Fruit fly (Drosophila melanogaster) whole organism, embryonic: Measurements from ENCODE around the gene osk.

Experiments used
- Asciz ChIP-seq: fragments of 200-800 bp; sonication (Bioruptor generic); optimal IDR thresholded peaks from 2 replicates; lab custom pipeline; 2017; ENCODE audit warnings: missing biosample characterization, mild to moderate bottlenecking, missing genetic modification characterization, missing genetic modification reagents
- B-H2 ChIP-seq: fragments of 200-800 bp; sonication (Bioruptor generic); optimal IDR thresholded peaks from 2 replicates; lab custom pipeline; 2018; ENCODE audit warnings: missing biosample characterization, mild to moderate bottlenecking, missing genetic modification characterization
- C15 ChIP-seq: fragments of 200-800 bp; sonication (Bioruptor generic); IDR thresholded peaks from 3 replicates; pipeline ENCODE4 v1.3.6; 2022; ENCODE audit warnings: missing biosample characterization, missing genetic modification characterization
- CG10274 ChIP-seq: fragments of 200-800 bp; sonication (Bioruptor generic); optimal IDR thresholded peaks from 3 replicates; lab custom pipeline; 2017; ENCODE audit warnings: missing biosample characterization, mild to moderate bottlenecking, missing genetic modification characterization
- CG11093 ChIP-seq: fragments of 200-800 bp; sonication (Bioruptor generic); IDR thresholded peaks from 3 replicates; pipeline ENCODE4 v1.3.6; 2022; ENCODE audit warnings: missing biosample characterization, missing genetic modification characterization
- CG11695 ChIP-seq: fragments of 200-800 bp; sonication (Bioruptor generic); IDR thresholded peaks from 3 replicates; pipeline ENCODE4 v1.3.6; 2022; ENCODE audit warnings: missing biosample characterization, missing genetic modification characterization
- CG13296 ChIP-seq: fragments of 200-800 bp; sonication (Bioruptor generic); optimal IDR thresholded peaks from 3 replicates; lab custom pipeline; 2018; ENCODE audit warnings: missing biosample characterization, mild to moderate bottlenecking, missing genetic modification characterization
- CG14050 ChIP-seq: fragments of 200-800 bp; sonication (Bioruptor generic); IDR thresholded peaks from 3 replicates; pipeline ENCODE4 v1.3.6; 2022; ENCODE audit warnings: missing biosample characterization, missing genetic modification characterization
- CG1647 ChIP-seq: fragments of 200-800 bp; sonication (Bioruptor generic); optimal IDR thresholded peaks from 3 replicates; lab custom pipeline; 2016; ENCODE audit warnings: missing biosample characterization, missing genetic modification characterization
- CG17328 ChIP-seq: fragments of 200-800 bp; sonication (Bioruptor generic); IDR thresholded peaks from 2 replicates; pipeline ENCODE4 v1.3.6; 2022; ENCODE audit warnings: missing biosample characterization, missing genetic modification characterization
- CG17385 ChIP-seq: fragments of 200-800 bp; sonication (Bioruptor generic); optimal IDR thresholded peaks from 3 replicates; lab custom pipeline; 2018; ENCODE audit warnings: missing biosample characterization, mild to moderate bottlenecking, missing genetic modification characterization
- CG17612 ChIP-seq: fragments of 200-800 bp; sonication (Bioruptor generic); IDR thresholded peaks from 2 replicates; pipeline ENCODE4 v1.3.6; 2022; ENCODE audit warnings: missing biosample characterization, missing genetic modification characterization
- CG17912 ChIP-seq: fragments of 200-800 bp; sonication (Bioruptor generic); optimal IDR thresholded peaks from 2 replicates; lab custom pipeline; 2018; ENCODE audit warnings: missing biosample characterization, mild to moderate bottlenecking, missing genetic modification characterization
- CG1832 ChIP-seq: fragments of 200-800 bp; sonication (Bioruptor generic); optimal IDR thresholded peaks from 2 replicates; lab custom pipeline; 2017; ENCODE audit warnings: missing biosample characterization, mild to moderate bottlenecking, missing genetic modification characterization, inconsistent platforms
- CG2120 ChIP-seq: fragments of 200-800 bp; sonication (Bioruptor generic); optimal IDR thresholded peaks from 3 replicates; lab custom pipeline; 2016; ENCODE audit warnings: missing biosample characterization, missing genetic modification characterization
- CG2202 ChIP-seq: fragments of 200-800 bp; sonication (Bioruptor generic); optimal IDR thresholded peaks from 2 replicates; lab custom pipeline; 2018; ENCODE audit warnings: missing biosample characterization, mild to moderate bottlenecking, missing genetic modification characterization
- CG31224 ChIP-seq: fragments of 200-800 bp; sonication (Bioruptor generic); IDR thresholded peaks from 2 replicates; pipeline ENCODE4 v1.3.6; 2022; ENCODE audit warnings: missing biosample characterization, missing genetic modification characterization
- CG31441 ChIP-seq: fragments of 200-800 bp; sonication (Bioruptor generic); IDR thresholded peaks from 2 replicates; pipeline ENCODE4 v1.3.6; 2022; ENCODE audit warnings: missing biosample characterization, missing genetic modification characterization
- CG3163 ChIP-seq: fragments of 200-800 bp; sonication (Bioruptor generic); optimal IDR thresholded peaks from 3 replicates; lab custom pipeline; 2016; ENCODE audit warnings: missing biosample characterization, missing genetic modification characterization
- CG3847 ChIP-seq: fragments of 200-800 bp; sonication (Bioruptor generic); IDR thresholded peaks from 2 replicates; pipeline ENCODE4 v1.3.6; 2022; ENCODE audit warnings: missing biosample characterization, missing genetic modification characterization
- CG3995 ChIP-seq: fragments of 200-800 bp; sonication (Bioruptor generic); optimal IDR thresholded peaks from 3 replicates; lab custom pipeline; 2016; ENCODE audit warnings: missing biosample characterization, missing genetic modification characterization
- CG4360 ChIP-seq: fragments of 200-800 bp; sonication (Bioruptor generic); IDR thresholded peaks from 2 replicates; pipeline ENCODE4 v1.3.6; 2022; ENCODE audit warnings: missing biosample characterization, missing genetic modification characterization
- CG8281 ChIP-seq: fragments of 200-800 bp; sonication (Bioruptor generic); optimal IDR thresholded peaks from 2 replicates; lab custom pipeline; 2018; ENCODE audit warnings: missing biosample characterization, mild to moderate bottlenecking, missing genetic modification characterization, moderate library complexity
- CG8944 ChIP-seq: fragments of 200-800 bp; sonication (Bioruptor generic); optimal IDR thresholded peaks from 3 replicates; lab custom pipeline; 2016; ENCODE audit warnings: missing biosample characterization, missing genetic modification characterization
- CoRest ChIP-seq: fragments of 200-800 bp; sonication (Bioruptor generic); optimal IDR thresholded peaks from 3 replicates; lab custom pipeline; 2018; ENCODE audit warnings: missing biosample characterization, mild to moderate bottlenecking, missing genetic modification characterization, moderate library complexity
- Dfd ChIP-seq, 2 experiments: fragments of >200 bp; optimal IDR thresholded peaks; 2 replicates each; lab custom pipeline; 2017; ENCODE audit warnings: missing biosample characterization in 2 of 2, missing genetic modification characterization in 2 of 2
- Dip3 ChIP-seq: fragments of 200-800 bp; sonication (Bioruptor generic); optimal IDR thresholded peaks from 3 replicates; lab custom pipeline; 2016; ENCODE audit warnings: missing biosample characterization, missing genetic modification characterization
- H2.0 ChIP-seq: fragments of 200-800 bp; sonication (Bioruptor generic); IDR thresholded peaks from 2 replicates; pipeline ENCODE4 v1.3.6; 2022; ENCODE audit warnings: missing biosample characterization, missing genetic modification characterization
- HLH54F ChIP-seq: fragments of 200-800 bp; sonication (Bioruptor generic); optimal IDR thresholded peaks from 3 replicates; lab custom pipeline; 2016; ENCODE audit warnings: missing biosample characterization, missing genetic modification characterization
- Hand ChIP-seq: fragments of 200-800 bp; sonication (Bioruptor generic); optimal IDR thresholded peaks from 2 replicates; lab custom pipeline; 2017; ENCODE audit warnings: mild to moderate bottlenecking, missing biosample characterization, missing genetic modification reagents, missing genetic modification characterization
- MBD-R2 ChIP-seq: fragments of 200-800 bp; sonication (Bioruptor generic); IDR thresholded peaks from 2 replicates; pipeline ENCODE4 v1.3.6; 2022; ENCODE audit warnings: missing biosample characterization, missing genetic modification characterization
- MTF-1 ChIP-seq: fragments of 200-800 bp; sonication (Bioruptor generic); optimal IDR thresholded peaks from 2 replicates; lab custom pipeline; 2018; ENCODE audit warnings: missing biosample characterization, mild to moderate bottlenecking, missing genetic modification characterization, borderline replicate concordance
- Max ChIP-seq: fragments of 200-800 bp; sonication (Bioruptor generic); optimal IDR thresholded peaks from 2 replicates; lab custom pipeline; 2016; ENCODE audit warnings: missing biosample characterization, mild to moderate bottlenecking, missing genetic modification characterization
- Rx ChIP-seq: fragments of 200-800 bp; sonication (Bioruptor generic); IDR thresholded peaks from 2 replicates; pipeline ENCODE4 v1.3.6; 2022; ENCODE audit warnings: missing biosample characterization, missing genetic modification characterization
- Stat92E ChIP-seq, 3 experiments: fragments of >200 bp in 2 of 3; fragments of 200-800 bp in 1 of 3; sonication (Bioruptor generic) in 1 of 3; optimal IDR thresholded peaks; 2 replicates each; lab custom pipeline; 2017 to 2019; ENCODE audit warnings: missing biosample characterization in 3 of 3, missing genetic modification characterization in 3 of 3, mild to moderate bottlenecking in 1 of 3, moderate library complexity in 1 of 3
- al ChIP-seq: fragments of 200-800 bp; sonication (Bioruptor generic); IDR thresholded peaks from 2 replicates; pipeline ENCODE4 v1.3.6; 2022; ENCODE audit warnings: missing biosample characterization, missing genetic modification characterization
- ato ChIP-seq: fragments of 200-800 bp; sonication (Bioruptor generic); IDR thresholded peaks from 2 replicates; pipeline ENCODE4 v1.3.6; 2022; ENCODE audit warnings: missing biosample characterization, missing genetic modification characterization; ENCODE audit not compliant: partially characterized antibody
- dati ChIP-seq: fragments of 200-800 bp; sonication (Bioruptor generic); IDR thresholded peaks from 2 replicates; pipeline ENCODE4 v1.3.6; 2022; ENCODE audit warnings: missing biosample characterization, missing genetic modification characterization
- dm ChIP-seq: fragments of 200-800 bp; sonication (Bioruptor generic); optimal IDR thresholded peaks from 3 replicates; lab custom pipeline; 2016; ENCODE audit warnings: missing biosample characterization, missing genetic modification characterization
- eyg ChIP-seq: fragments of 200-800 bp; sonication (Bioruptor generic); optimal IDR thresholded peaks from 3 replicates; lab custom pipeline; 2016; ENCODE audit warnings: missing biosample characterization, missing genetic modification characterization
- jumu ChIP-seq: fragments of 200-800 bp; sonication (Bioruptor generic); optimal IDR thresholded peaks from 3 replicates; lab custom pipeline; 2016; ENCODE audit warnings: missing biosample characterization, missing genetic modification characterization
- ken ChIP-seq: fragments of 200-800 bp; sonication (Bioruptor generic); IDR thresholded peaks from 3 replicates; pipeline ENCODE4 v1.3.6; 2022; ENCODE audit warnings: missing biosample characterization, missing genetic modification characterization
- nerfin-1 ChIP-seq: fragments of 200-800 bp; sonication (Bioruptor generic); optimal IDR thresholded peaks from 3 replicates; lab custom pipeline; 2019; ENCODE audit warnings: missing biosample characterization, mild to moderate bottlenecking, missing genetic modification characterization, moderate library complexity
- nmo ChIP-seq: fragments of 200-800 bp; sonication (Bioruptor generic); optimal IDR thresholded peaks from 2 replicates; lab custom pipeline; 2018; ENCODE audit warnings: missing biosample characterization, mild to moderate bottlenecking, missing genetic modification characterization, moderate library complexity
- nom ChIP-seq: fragments of 200-800 bp; sonication (Bioruptor generic); optimal IDR thresholded peaks from 2 replicates; lab custom pipeline; 2017; ENCODE audit warnings: missing biosample characterization, missing genetic modification characterization, mild to moderate bottlenecking, moderate library complexity, missing genetic modification reagents
- org-1 ChIP-seq: fragments of 200-800 bp; sonication (Bioruptor generic); optimal IDR thresholded peaks from 2 replicates; lab custom pipeline; 2017; ENCODE audit warnings: missing biosample characterization, missing genetic modification characterization
- ranshi ChIP-seq: fragments of 200-800 bp; sonication (Bioruptor generic); IDR thresholded peaks from 2 replicates; pipeline ENCODE4 v1.3.6; 2022; ENCODE audit warnings: missing biosample characterization, missing genetic modification characterization
- rib ChIP-seq: fragments of 200-800 bp; sonication (Bioruptor generic); IDR thresholded peaks from 2 replicates; pipeline ENCODE4 v1.3.6; 2022; ENCODE audit warnings: missing biosample characterization, missing genetic modification characterization
- tgo ChIP-seq: fragments of 200-800 bp; sonication (Bioruptor generic); IDR thresholded peaks from 3 replicates; pipeline ENCODE4 v1.3.6; 2022; ENCODE audit warnings: missing biosample characterization, missing genetic modification characterization
- tup ChIP-seq: fragments of 200-800 bp; sonication (Bioruptor generic); optimal IDR thresholded peaks from 2 replicates; lab custom pipeline; 2016; ENCODE audit warnings: missing biosample characterization, mild to moderate bottlenecking, missing genetic modification characterization, moderate library complexity
- tx ChIP-seq: fragments of 200-800 bp; sonication (Bioruptor generic); optimal IDR thresholded peaks from 2 replicates; lab custom pipeline; 2016; ENCODE audit warnings: missing biosample characterization, missing genetic modification characterization

osk gene

DNA sequence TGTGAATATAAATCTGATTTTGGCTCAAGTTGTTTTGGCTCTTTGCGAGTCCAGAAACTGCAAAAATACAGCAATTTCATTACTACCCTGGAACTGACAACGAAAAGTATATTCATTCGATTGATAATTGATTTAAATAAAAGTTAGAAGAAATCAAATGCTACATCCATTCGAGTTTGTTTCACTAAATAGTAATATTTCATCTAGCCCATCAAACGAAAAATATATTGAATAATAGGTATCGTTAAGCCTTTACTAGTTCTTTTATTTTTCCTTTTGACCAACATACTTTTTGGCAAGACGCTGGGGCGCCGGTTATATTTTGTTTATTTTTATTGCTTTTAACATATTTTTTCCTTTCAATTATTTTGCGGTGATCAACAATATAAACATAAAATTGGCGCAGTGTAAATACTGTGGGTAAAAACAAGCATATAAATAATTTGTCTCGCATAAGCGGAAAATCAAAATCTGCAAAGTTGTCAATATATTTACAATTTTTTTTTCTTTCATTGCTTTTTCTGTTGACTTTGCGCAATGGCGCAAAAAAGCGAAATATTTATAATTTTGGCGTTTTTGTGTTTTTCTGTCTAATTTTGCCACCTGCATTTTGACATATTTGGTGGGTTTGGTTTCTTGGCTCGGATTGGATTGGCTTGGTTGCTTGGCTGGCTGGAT, 41.8 kb upstream of the osk start (continued):
- TF ChIP-seq al (GFP tag; lab: Robert Waterston, UW) (no peak), C15 (GFP tag; lab: Robert Waterston, UW) (no peak), HLH54F (GFP tag; lab: Kevin White, UChicago) (no peak), CG3995 (no peak), org-1 (GFP tag; lab: Kevin White, UChicago) (no peak), Stat92E (GFP tag; optimal IDR thresholded peaks at IDR 0.05; lab: Kevin White, UChicago) (no peak), CG31224 (no peak), CG3847 (no peak), Dip3 (GFP tag; lab: Kevin White, UChicago) (peak; percentile 32), dati (GFP tag; lab: Robert Waterston, UW) (no peak), CG13296 (GFP tag; lab: Kevin White, UChicago) (no peak), CG17612 (GFP tag; lab: Robert Waterston, UW) (no peak), CG3163 (GFP tag; lab: Kevin White, UChicago) (no peak), tgo (GFP tag; lab: Robert Waterston, UW) (peak; percentile 27; the same call in 1 of the 3 replicates), MTF-1 (GFP tag; lab: Kevin White, UChicago) (no peak), CG8281 (tag; lab: Kevin White, UChicago) (no peak), CG4360 (GFP tag; lab: Robert Waterston, UW) (no peak), Rx (GFP tag; lab: Robert Waterston, UW) (no peak), CG1647 (GFP tag; lab: Kevin White, UChicago) (no peak), CG2120 (GFP tag; lab: Kevin White, UChicago) (peak; percentile 57), ato (no peak), Max (GFP tag; lab: Kevin White, UChicago) (no peak), rib (GFP tag; lab: Robert Waterston, UW) (no peak), CG8944 (GFP tag; lab: Kevin White, UChicago) (no peak), Hand (no peak), dm (GFP tag; lab: Kevin White, UChicago) (no peak), CG14050 (0 out of 3 replicates have a peak, but pooled peaks have one; percentile 11), Asciz (GFP tag; lab: Kevin White, UChicago) (no peak), tx (GFP tag; lab: Kevin White, UChicago) (peak; percentile 20), H2.0 (GFP tag; lab: Robert Waterston, UW) (no peak), nom (GFP tag; lab: Kevin White, UChicago) (no peak), ken (no peak), jumu (GFP tag; lab: Kevin White, UChicago) (no peak), CG11695 (0 out of 3 replicates have a peak, but pooled peaks have one; percentile 27), CG31441 (GFP tag; lab: Robert Waterston, UW) (peak; percentile 12; the same call in 1 of the 2 replicates), ranshi (0 out of 2 replicates have a peak, but pooled peaks have one; percentile 21), CG1832 (GFP tag; lab: Kevin White, UChicago) (no peak), CG11093 (GFP tag; lab: Robert Waterston, UW) (no peak), CG17912 (no peak), MBD-R2 (GFP tag; lab: Robert Waterston, UW) (no peak; the same call in 1 of the 2 replicates), tup (GFP tag; lab: Kevin White, UChicago) (no peak), CG17385 (GFP tag; lab: Kevin White, UChicago) (peak; percentile 8), CoRest (tag; lab: Kevin White, UChicago) (peak; percentile 12), nerfin-1 (tag; lab: Kevin White, UChicago) (no peak), CG17328 (GFP tag; lab: Robert Waterston, UW) (0 out of 2 replicates have a peak, but pooled peaks have one; percentile 5), CG2202 (tag; lab: Kevin White, UChicago) (no peak), eyg (no peak), B-H2 (GFP tag; lab: Kevin White, UChicago) (no peak), nmo (GFP tag; lab: Kevin White, UChicago) (no peak), CG10274 (GFP tag; lab: Kevin White, UChicago) (no peak), Dfd (GFP tag; optimal IDR thresholded peaks at IDR 0.05; lab: Kevin White, UChicago) (no peak)
